Worm (Caenorhabditis elegans) whole organism, mixed stage, embryonic: ENCODE measurements around the gene glb-21.

Experiments
- lin-13 ChIP-seq: fragments of 150-350 bp; optimal IDR thresholded peaks from 2 replicates; lab custom pipeline; 2014; ENCODE audit warnings: missing biosample characterization, missing genetic modification characterization
- mab-5 ChIP-seq: fragments of 150-350 bp; optimal IDR thresholded peaks from 2 replicates; lab custom pipeline; 2014; ENCODE audit warnings: missing biosample characterization, missing genetic modification characterization
- mep-1 ChIP-seq: fragments of 150-350 bp; optimal IDR thresholded peaks from 2 replicates; lab custom pipeline; 2017; ENCODE audit warnings: missing biosample characterization, missing genetic modification reagents, missing genetic modification characterization, inconsistent platforms
- nhr-12 ChIP-seq: fragments of 150-350 bp; optimal IDR thresholded peaks from 2 replicates; lab custom pipeline; 2014; ENCODE audit warnings: missing biosample characterization, missing genetic modification characterization
- nhr-237 ChIP-seq: fragments of 150-350 bp; optimal IDR thresholded peaks from 2 replicates; lab custom pipeline; 2014; ENCODE audit warnings: missing biosample characterization, missing genetic modification characterization
- pha-4 ChIP-seq: fragments of 150-350 bp; optimal IDR thresholded peaks from 2 replicates; lab custom pipeline; 2018; ENCODE audit warnings: missing biosample characterization, missing genetic modification reagents, missing genetic modification characterization
- snpc-4 ChIP-seq: fragments of 150-350 bp; optimal IDR thresholded peaks from 2 replicates; lab custom pipeline; 2014; ENCODE audit warnings: missing biosample characterization, missing genetic modification characterization
- unc-120 ChIP-seq: sonication (generic microtip); optimal IDR thresholded peaks from 2 replicates; lab custom pipeline; 2017; ENCODE audit warnings: missing genetic modification characterization, missing compliant biosample characterization; ENCODE audit not compliant: poor library complexity, severe bottlenecking
- unc-39 ChIP-seq: fragments of 150-350 bp; optimal IDR thresholded peaks from 2 replicates; lab custom pipeline; 2014; ENCODE audit warnings: missing biosample characterization, missing genetic modification characterization
- unc-62 ChIP-seq: fragments of 150-350 bp; optimal IDR thresholded peaks from 2 replicates; lab custom pipeline; 2014; ENCODE audit warnings: missing biosample characterization, missing genetic modification reagents, missing genetic modification characterization
- zip-8 ChIP-seq: fragments of 150-350 bp; optimal IDR thresholded peaks from 2 replicates; lab custom pipeline; 2014; ENCODE audit warnings: missing biosample characterization, missing genetic modification characterization

- TF ChIP-seq pha-4 (no peak), nhr-12 (no peak), unc-39 (tag; lab: Kevin White, UChicago) (no peak), lin-13 (tag; lab: Kevin White, UChicago) (no peak), snpc-4 (tag; lab: Kevin White, UChicago) (no peak), mep-1 (no peak), unc-62 (GFP tag; lab: Kevin White, UChicago) (no peak), zip-8 (tag; lab: Kevin White, UChicago) (no peak), mab-5 (tag; lab: Kevin White, UChicago) (no peak), unc-120 (tag; lab: Kevin White, UChicago) (no peak), nhr-237 (tag; lab: Kevin White, UChicago) (no peak)
Observed at ce11 chrIV:10757616-10758193, 46.1 kb upstream of the glb-21 start, which contains the start of the genes T25B9.4 and T25B9.6.
